Worm (Caenorhabditis elegans) whole organism, late embryonic: ENCODE data around the gene scyl-1.

Experiments used
- C38D4.7 ChIP-seq: fragments of 200-800 bp; sonication (Bioruptor generic); optimal IDR thresholded peaks from 2 replicates; lab custom pipeline; 2018; ENCODE audit warnings: mild to moderate bottlenecking, missing genetic modification characterization, moderate library complexity, missing compliant biosample characterization
- K02D7.2 ChIP-seq: sonication (generic microtip); optimal IDR thresholded peaks from 2 replicates; lab custom pipeline; 2017; ENCODE audit warnings: mild to moderate bottlenecking, missing genetic modification characterization, missing compliant biosample characterization
- K09A11.1 ChIP-seq: sonication (generic microtip); optimal IDR thresholded peaks from 2 replicates; lab custom pipeline; 2017; ENCODE audit warnings: antibody characterized with exemption, mild to moderate bottlenecking, missing genetic modification characterization, missing compliant biosample characterization; ENCODE audit not compliant: insufficient read depth
- ama-1 ChIP-seq: fragments of 150-350 bp; optimal IDR thresholded peaks from 2 replicates; lab custom pipeline; 2014
- ceh-14 ChIP-seq: sonication (generic microtip); optimal IDR thresholded peaks from 2 replicates; lab custom pipeline; 2016; ENCODE audit warnings: missing genotype, missing genetic modification characterization, missing compliant biosample characterization
- ceh-18 ChIP-seq: sonication (generic microtip); optimal IDR thresholded peaks from 2 replicates; lab custom pipeline; 2016; ENCODE audit warnings: missing genetic modification characterization, missing compliant biosample characterization
- ceh-19 ChIP-seq: fragments of 200-800 bp; sonication (Bioruptor generic); optimal IDR thresholded peaks from 2 replicates; lab custom pipeline; 2018; ENCODE audit warnings: mild to moderate bottlenecking, missing genetic modification characterization, missing compliant biosample characterization
- ceh-2 ChIP-seq: sonication (generic microtip); optimal IDR thresholded peaks from 2 replicates; lab custom pipeline; 2016; ENCODE audit warnings: missing genotype, missing genetic modification characterization, missing compliant biosample characterization
- ceh-24 ChIP-seq: sonication (generic microtip); optimal IDR thresholded peaks from 2 replicates; lab custom pipeline; 2016; ENCODE audit warnings: mild to moderate bottlenecking, missing genetic modification characterization, missing compliant biosample characterization
- ceh-31 ChIP-seq: sonication (generic microtip); optimal IDR thresholded peaks from 2 replicates; lab custom pipeline; 2016; ENCODE audit warnings: missing genetic modification characterization, missing compliant biosample characterization
- ceh-34 ChIP-seq: sonication (generic microtip); optimal IDR thresholded peaks from 2 replicates; lab custom pipeline; 2016; ENCODE audit warnings: mild to moderate bottlenecking, missing genetic modification characterization, missing compliant biosample characterization
- ceh-9 ChIP-seq: sonication (generic microtip); optimal IDR thresholded peaks from 2 replicates; lab custom pipeline; 2016; ENCODE audit warnings: mild to moderate bottlenecking, missing genetic modification characterization, inconsistent platforms, missing compliant biosample characterization
- elt-2 ChIP-seq: sonication (generic microtip); optimal IDR thresholded peaks from 2 replicates; lab custom pipeline; 2016; ENCODE audit warnings: missing genetic modification reagents, missing genetic modification characterization, missing compliant biosample characterization
- elt-4 ChIP-seq: sonication (generic microtip); optimal IDR thresholded peaks from 2 replicates; lab custom pipeline; 2016; ENCODE audit warnings: missing genetic modification characterization, missing compliant biosample characterization
- fax-1 ChIP-seq: sonication (generic microtip); optimal IDR thresholded peaks from 2 replicates; lab custom pipeline; 2016; ENCODE audit warnings: missing genotype, missing genetic modification characterization, missing compliant biosample characterization
- fkh-6 ChIP-seq: sonication (generic microtip); optimal IDR thresholded peaks from 2 replicates; lab custom pipeline; 2016; ENCODE audit warnings: missing genetic modification characterization, missing compliant biosample characterization
- hlh-8 ChIP-seq: sonication (generic microtip); optimal IDR thresholded peaks from 2 replicates; lab custom pipeline; 2016; ENCODE audit warnings: missing genotype, missing genetic modification characterization, missing compliant biosample characterization
- nhr-11 ChIP-seq: fragments of 150-350 bp; optimal IDR thresholded peaks from 2 replicates; lab custom pipeline; 2014; ENCODE audit warnings: missing biosample characterization, missing genetic modification characterization
- nhr-232 ChIP-seq: sonication (generic microtip); optimal IDR thresholded peaks from 2 replicates; lab custom pipeline; 2016; ENCODE audit warnings: missing genetic modification characterization, missing compliant biosample characterization
- odd-2 ChIP-seq: sonication (generic microtip); optimal IDR thresholded peaks from 2 replicates; lab custom pipeline; 2017; ENCODE audit warnings: antibody characterized with exemption, mild to moderate bottlenecking, missing genetic modification characterization, missing compliant biosample characterization
- pag-3 ChIP-seq: sonication (generic microtip); optimal IDR thresholded peaks from 2 replicates; lab custom pipeline; 2016; ENCODE audit warnings: missing compliant biosample characterization, missing genetic modification characterization, borderline replicate concordance
- pat-9 ChIP-seq: fragments of 200-800 bp; sonication (Bioruptor generic); optimal IDR thresholded peaks from 2 replicates; lab custom pipeline; 2018; ENCODE audit warnings: mild to moderate bottlenecking, missing genetic modification characterization, moderate library complexity, missing compliant biosample characterization
- pha-2 ChIP-seq: sonication (generic microtip); optimal IDR thresholded peaks from 2 replicates; lab custom pipeline; 2017; ENCODE audit warnings: mild to moderate bottlenecking, missing genetic modification characterization, missing compliant biosample characterization
- pqm-1 ChIP-seq: sonication (generic microtip); optimal IDR thresholded peaks from 2 replicates; lab custom pipeline; 2016; ENCODE audit warnings: missing genetic modification characterization, missing compliant biosample characterization
- rnt-1 ChIP-seq: sonication (generic microtip); optimal IDR thresholded peaks from 2 replicates; lab custom pipeline; 2016; ENCODE audit warnings: missing genetic modification characterization, missing compliant biosample characterization
- sox-2 ChIP-seq: fragments of 200-800 bp; sonication (Bioruptor generic); IDR thresholded peaks from 2 replicates; pipeline ENCODE4 v1.3.6; 2022; ENCODE audit warnings: missing genetic modification reagents, missing genetic modification characterization, missing compliant biosample characterization
- sox-4 ChIP-seq: sonication (generic microtip); optimal IDR thresholded peaks from 2 replicates; lab custom pipeline; 2017; ENCODE audit warnings: mild to moderate bottlenecking, missing genetic modification characterization, inconsistent platforms, missing compliant biosample characterization
- syd-9 ChIP-seq: sonication (generic microtip); optimal IDR thresholded peaks from 2 replicates; lab custom pipeline; 2016; ENCODE audit warnings: mild to moderate bottlenecking, missing genetic modification characterization, moderate library complexity, missing compliant biosample characterization
- tbx-2 ChIP-seq: sonication (generic microtip); optimal IDR thresholded peaks from 2 replicates; lab custom pipeline; 2016; ENCODE audit warnings: missing genetic modification characterization, missing compliant biosample characterization
- tbx-7 ChIP-seq: sonication (generic microtip); optimal IDR thresholded peaks from 2 replicates; lab custom pipeline; 2016; ENCODE audit warnings: missing genotype, missing genetic modification characterization, missing compliant biosample characterization
- unc-42 ChIP-seq: sonication (generic microtip); optimal IDR thresholded peaks from 2 replicates; lab custom pipeline; 2016; ENCODE audit warnings: missing genotype, missing genetic modification characterization, missing compliant biosample characterization
- unc-55 ChIP-seq: sonication (generic microtip); optimal IDR thresholded peaks from 2 replicates; lab custom pipeline; 2017; ENCODE audit warnings: missing biosample characterization, missing genetic modification reagents, missing genetic modification characterization
- ztf-16 ChIP-seq: sonication (generic microtip); optimal IDR thresholded peaks from 2 replicates; lab custom pipeline; 2017; ENCODE audit warnings: missing genetic modification characterization, missing compliant biosample characterization

The scyl-1 gene

DNA sequence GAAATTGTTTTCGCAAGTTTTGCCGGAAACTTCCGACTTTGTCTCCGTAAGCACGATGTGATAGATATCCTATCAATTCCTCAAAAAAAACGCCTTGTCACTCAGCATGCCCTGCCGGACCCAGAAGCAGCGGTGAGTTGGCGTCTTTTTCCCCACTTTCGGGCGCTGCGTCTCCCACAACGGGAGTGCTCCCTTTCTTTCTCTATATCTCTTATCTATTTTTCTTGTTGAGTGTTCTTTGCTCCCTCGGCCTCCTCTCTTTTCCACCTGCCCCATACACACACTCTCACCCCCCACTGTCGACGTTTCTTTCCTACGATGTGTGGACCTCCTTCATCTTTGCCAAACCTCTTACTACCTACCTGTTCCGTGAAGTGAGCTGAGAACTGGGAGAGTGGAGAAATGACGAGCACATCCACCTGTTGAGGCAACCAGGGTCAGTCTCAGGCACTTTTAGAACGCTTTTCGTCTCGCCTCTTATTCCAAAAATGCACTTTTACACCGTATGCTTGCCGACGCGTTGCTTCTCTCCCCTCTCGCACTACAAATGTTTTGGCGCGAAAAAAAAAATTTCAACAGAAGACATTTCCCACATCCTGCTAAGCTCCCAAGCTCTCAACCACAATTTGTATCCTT, 44.5 kb upstream of the scyl-1 start (continued):
- TF ChIP-seq unc-55 (GFP tag; lab: Kevin White, UChicago) (peak; percentile 90), ceh-31 (tag; lab: Kevin White, UChicago) (peak; percentile 54), elt-4 (tag; lab: Kevin White, UChicago) (no peak), syd-9 (tag; lab: Kevin White, UChicago) (peak; percentile 20), K02D7.2 (tag; lab: Kevin White, UChicago) (no peak), ceh-14 (peak; percentile 6)

DNA sequence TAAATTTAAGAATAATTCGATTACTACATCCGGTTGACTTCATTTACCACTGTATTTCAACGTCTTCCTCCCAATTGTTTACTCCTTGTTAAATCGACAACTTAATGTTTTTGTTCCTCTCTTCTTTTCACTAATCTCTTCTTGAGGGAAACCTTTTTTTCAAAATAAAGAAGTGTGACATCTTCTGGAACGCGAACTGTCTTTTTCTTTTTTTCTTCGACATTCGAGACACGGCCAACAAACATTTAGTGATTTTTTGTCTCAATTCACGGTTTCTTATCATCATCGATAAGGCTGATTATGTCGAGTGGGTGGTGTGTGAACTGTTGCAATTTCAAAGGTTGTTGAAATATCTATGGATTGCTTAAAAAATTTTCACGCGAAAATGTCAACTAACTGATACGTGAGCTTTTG, 43.7 kb upstream of the scyl-1 start:
- TF ChIP-seq elt-2 (tag; lab: Kevin White, UChicago) (peak; percentile 39), fax-1 (tag; lab: Kevin White, UChicago) (no peak)
- TF ChIP-seq, all 69 proteins: peak for 1

DNA sequence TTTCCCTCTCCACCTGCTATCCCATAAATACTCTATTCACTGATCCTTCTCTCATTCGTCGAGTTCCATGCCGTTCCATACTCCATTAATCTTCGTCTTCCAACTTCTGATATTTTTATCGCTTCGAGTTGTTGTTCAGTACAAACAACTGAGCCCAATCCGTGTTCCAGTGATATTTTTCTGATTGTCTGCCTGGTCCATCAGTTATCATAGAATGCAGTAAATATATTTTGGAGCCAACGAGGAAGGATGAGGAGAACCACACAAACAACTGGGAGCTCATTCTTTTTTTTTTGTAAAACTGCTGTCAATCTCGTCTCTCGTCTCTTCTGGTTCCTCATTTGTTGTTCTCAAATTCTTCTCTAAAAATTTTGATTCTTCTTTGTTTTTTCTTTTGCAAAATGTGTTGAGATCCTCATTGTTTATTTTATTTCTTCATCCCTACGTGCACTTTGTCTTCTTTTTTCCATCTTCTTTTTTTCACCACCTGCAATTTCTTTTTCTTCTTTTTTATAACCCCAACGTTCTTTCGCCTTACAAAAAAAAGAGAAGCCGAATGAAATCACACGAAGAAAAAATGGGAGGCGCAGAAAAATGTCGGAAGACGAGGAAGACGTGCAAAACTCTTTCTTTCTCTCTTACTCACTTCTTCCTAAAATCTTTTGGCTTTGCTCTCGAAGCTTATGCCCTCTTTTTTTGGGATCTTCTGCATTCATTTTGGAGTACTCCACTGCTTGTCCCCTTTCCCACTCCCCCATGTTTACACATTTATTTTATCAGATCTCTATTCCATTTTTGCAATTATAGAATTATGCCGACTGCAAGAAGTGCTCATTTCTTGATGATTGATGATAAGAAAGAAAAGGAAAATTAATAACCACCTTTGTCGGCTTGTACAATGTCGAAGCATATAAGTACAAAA, 42.5 kb upstream of the scyl-1 start:
- TF ChIP-seq fkh-6 (tag; lab: Kevin White, UChicago), result no peak
- TF ChIP-seq unc-42 (tag; lab: Kevin White, UChicago), result peak; percentile 31
- TF ChIP-seq unc-55 (GFP tag; lab: Kevin White, UChicago), result no peak
- peak; percentile 54 for TF ChIP-seq ceh-18 (tag; lab: Kevin White, UChicago)
- TF ChIP-seq ceh-9 (tag; lab: Kevin White, UChicago), result no peak

DNA sequence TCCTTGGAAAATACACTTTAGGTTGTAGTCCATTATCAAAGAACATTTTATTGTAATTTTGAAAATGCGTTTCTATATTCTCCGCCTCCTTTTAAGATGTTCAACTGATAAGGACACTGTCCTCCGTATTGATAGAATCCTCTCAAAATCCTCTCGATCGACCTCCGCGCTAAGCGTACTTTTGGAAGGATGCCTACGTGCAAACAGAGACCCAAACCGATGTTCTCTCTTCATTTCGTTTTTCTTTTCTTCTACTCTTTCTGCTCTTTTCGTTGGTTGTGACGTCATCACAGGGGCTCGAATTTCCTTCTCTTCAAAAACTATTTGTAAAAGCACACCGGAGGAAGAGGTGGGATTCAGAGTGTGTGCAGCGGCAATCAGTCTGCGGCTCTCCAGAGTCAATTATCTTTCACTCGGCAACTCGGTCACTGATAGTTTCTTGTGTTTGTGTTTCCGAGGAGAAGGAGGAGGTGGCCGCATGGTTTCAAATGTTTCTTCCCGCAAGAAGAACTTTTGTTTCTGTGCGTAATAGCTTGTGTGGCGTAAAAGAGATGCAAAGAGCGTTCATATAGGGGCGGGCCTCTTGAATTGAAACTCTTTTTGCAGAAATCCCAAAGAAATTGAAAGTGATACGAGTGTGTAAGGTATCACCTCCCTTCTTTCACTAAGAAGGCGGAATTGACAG, 41.1 kb upstream of the scyl-1 start, which contains the start of gene C34B4.2:
TSS of gene C34B4.2 (plus strand) at position 614 of the 685 bp plus-strand sequence.
- TF ChIP-seq ceh-34 (tag; lab: Kevin White, UChicago), result peak; percentile 77
- TF ChIP-seq ceh-19 (GFP tag; lab: Kevin White, UChicago), result peak; percentile 57
- peak; percentile 45 for TF ChIP-seq tbx-2
- TF ChIP-seq ceh-2, result peak; percentile 35
- peak; percentile 0 for TF ChIP-seq pat-9 (tag; lab: Kevin White, UChicago)
- TF ChIP-seq tbx-7 (tag; lab: Kevin White, UChicago), result no peak
- TF ChIP-seq ceh-31 (tag; lab: Kevin White, UChicago), result peak; percentile 29
- TF ChIP-seq unc-42 (tag; lab: Kevin White, UChicago), result peak; percentile 41
- TF ChIP-seq rnt-1, result peak; percentile 7
- no peak for TF ChIP-seq pqm-1 (tag; lab: Kevin White, UChicago)
- TF ChIP-seq ceh-18 (tag; lab: Kevin White, UChicago), result peak; percentile 94
- peak; percentile 11 for TF ChIP-seq elt-2 (tag; lab: Kevin White, UChicago)
- no peak for TF ChIP-seq K09A11.1 (tag; lab: Kevin White, UChicago)

DNA sequence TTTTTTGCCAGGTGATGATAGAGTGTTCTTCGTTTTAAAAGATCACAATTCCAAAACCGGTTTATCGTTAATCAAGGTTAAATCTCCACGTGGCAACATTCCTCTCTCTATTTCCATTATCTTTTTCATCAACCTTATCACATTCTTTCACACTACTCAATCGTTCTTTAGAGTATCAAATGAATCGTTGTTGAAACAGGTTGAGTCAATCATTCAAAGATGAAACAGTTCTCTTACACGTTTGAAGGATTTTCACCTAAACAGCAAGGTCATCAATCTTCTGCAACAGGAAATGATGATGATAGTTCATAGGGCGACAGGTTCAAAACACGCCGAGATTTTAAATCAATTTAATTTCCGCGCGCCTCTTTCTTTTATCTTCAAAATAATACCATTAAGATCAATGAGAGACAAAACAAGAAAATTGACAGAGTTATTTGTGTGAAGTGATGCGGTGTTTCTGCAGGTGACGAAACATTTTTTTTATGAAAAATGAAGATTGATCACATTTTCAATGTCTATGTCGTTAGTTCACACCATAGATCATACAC, 39.8 kb upstream of the scyl-1 start:
- TF ChIP-seq ceh-31 (tag; lab: Kevin White, UChicago) (no peak), sox-4 (tag; lab: Kevin White, UChicago) (no peak), pag-3 (tag; lab: Kevin White, UChicago) (no peak), pha-2 (tag; lab: Kevin White, UChicago) (no peak), unc-42 (tag; lab: Kevin White, UChicago) (no peak), tbx-7 (tag; lab: Kevin White, UChicago) (no peak), ztf-16 (tag; lab: Kevin White, UChicago) (no peak), C38D4.7 (GFP tag; lab: Kevin White, UChicago) (no peak), ceh-2 (no peak), nhr-11 (no peak), sox-2 (GFP tag; lab: Robert Waterston, UW) (no peak), odd-2 (no peak), ama-1 (lab: Kevin White, UChicago) (no peak), ceh-24 (tag; lab: Kevin White, UChicago) (no peak), nhr-232 (tag; lab: Kevin White, UChicago) (no peak), hlh-8 (tag; lab: Kevin White, UChicago) (no peak), rnt-1 (no peak)
